Fruit fly (Drosophila melanogaster): Measurements from ENCODE around the gene alphaTub84D.
A peak's percentile ranks its signal among the peaks of the same experiment; 100 is the strongest.

Gene alphaTub84D

dm6 chr3R:7530184-7530821 lies at the start of gene alphaTub84D, which contains the start of gene Rtnl2:
Gene alphaTub84D (plus strand): TSS chr3R:7530753.
Gene Rtnl2 (minus strand): TSS chr3R:7530241.
- no peak for TF ChIP-seq noc (tag; optimal IDR thresholded peaks at IDR 0.05)

dm6 chr3R:7489902-7490301 lies 40.7 kb upstream of the alphaTub84D start:
- no peak for TF ChIP-seq noc (tag; optimal IDR thresholded peaks at IDR 0.05)

- no peak for TF ChIP-seq noc (tag; optimal IDR thresholded peaks at IDR 0.05)
These were observed 39.7 kb upstream of the alphaTub84D start for dm6 chr3R:7490884-7491283.

dm6 chr3R:7491453-7491853 lies 39.1 kb upstream of the alphaTub84D start:
- no peak for TF ChIP-seq noc (tag; optimal IDR thresholded peaks at IDR 0.05)

- TF ChIP-seq noc (tag; optimal IDR thresholded peaks at IDR 0.05) = no peak
These were observed 38.5 kb upstream of the alphaTub84D start for dm6 chr3R:7492099-7492498.

- no peak for TF ChIP-seq noc (tag; optimal IDR thresholded peaks at IDR 0.05)
These were observed 37.4 kb upstream of the alphaTub84D start, which contains the start of gene CG42656 for dm6 chr3R:7493171-7493570. Gene CG42656 (minus strand): TSS chr3R:7493271.

dm6 chr3R:7493745-7494144 lies 36.8 kb upstream of the alphaTub84D start, which contains the start of gene alpha-Est10:
Gene alpha-Est10 (minus strand): TSS chr3R:7493845.
- no peak for TF ChIP-seq noc (tag; optimal IDR thresholded peaks at IDR 0.05)

dm6 chr3R:7497488-7497887 lies 33.1 kb upstream of the alphaTub84D start:
- no peak for TF ChIP-seq noc (tag; optimal IDR thresholded peaks at IDR 0.05)

dm6 chr3R:7499488-7499887 lies 31.1 kb upstream of the alphaTub84D start:
- TF ChIP-seq noc (tag; optimal IDR thresholded peaks at IDR 0.05) = peak; percentile 63

- peak; percentile 8 for TF ChIP-seq noc (tag; optimal IDR thresholded peaks at IDR 0.05)
These were observed 30.0 kb upstream of the alphaTub84D start for dm6 chr3R:7500513-7500912.

- TF ChIP-seq noc (tag; optimal IDR thresholded peaks at IDR 0.05) = no peak
These were observed 28.3 kb upstream of the alphaTub84D start, which contains the start of gene Mics1 for dm6 chr3R:7502276-7502675. Gene Mics1 (minus strand): TSS chr3R:7502376.

- peak; percentile 9 for TF ChIP-seq noc (tag; optimal IDR thresholded peaks at IDR 0.05)
These were observed 27.3 kb upstream of the alphaTub84D start for dm6 chr3R:7503216-7503615.

- peak; percentile 49 for TF ChIP-seq noc (tag; optimal IDR thresholded peaks at IDR 0.05)
These were observed 25.4 kb upstream of the alphaTub84D start, which contains the start of gene alpha-Est9 for dm6 chr3R:7504989-7505761. Gene alpha-Est9 (minus strand): TSS chr3R:7505098.

- TF ChIP-seq noc (tag; optimal IDR thresholded peaks at IDR 0.05) = peak; percentile 88
These were observed 24.1 kb upstream of the alphaTub84D start for dm6 chr3R:7506314-7506988.

- no peak for TF ChIP-seq noc (tag; optimal IDR thresholded peaks at IDR 0.05)
These were observed 22.2 kb upstream of the alphaTub84D start for dm6 chr3R:7508198-7508837.

Measured in whole organism, larva.